Fruit fly (Drosophila melanogaster) whole organism, embryonic: Measurements from ENCODE around the gene CG17666.

ENCODE experiments used
- CG9797 ChIP-seq: fragments of 200-800 bp; sonication (Bioruptor generic); optimal IDR thresholded peaks from 3 replicates; lab custom pipeline; 2018; ENCODE audit warnings: missing biosample characterization, mild to moderate bottlenecking, missing genetic modification characterization
- Dad ChIP-seq: fragments of 200-800 bp; sonication (Bioruptor generic); optimal IDR thresholded peaks from 3 replicates; lab custom pipeline; 2016; ENCODE audit warnings: missing biosample characterization, missing genetic modification characterization
- Ets97D ChIP-seq: fragments of 200-800 bp; sonication (Bioruptor generic); optimal IDR thresholded peaks from 3 replicates; lab custom pipeline; 2016; ENCODE audit warnings: missing biosample characterization, missing genetic modification characterization
- Hmx ChIP-seq: fragments of 200-800 bp; sonication (Bioruptor generic); optimal IDR thresholded peaks from 2 replicates; lab custom pipeline; 2016; ENCODE audit warnings: missing biosample characterization, missing genetic modification characterization
- bcd ChIP-seq: fragments of 200-800 bp; sonication (Bioruptor generic); optimal IDR thresholded peaks from 2 replicates; lab custom pipeline; 2017; ENCODE audit warnings: missing biosample characterization, mild to moderate bottlenecking, missing genetic modification characterization
- danr ChIP-seq: fragments of 200-800 bp; sonication (Bioruptor generic); IDR thresholded peaks from 2 replicates; pipeline ENCODE4 v1.3.6; 2022; ENCODE audit warnings: missing biosample characterization, missing genetic modification characterization
- lilli ChIP-seq: fragments of 200-800 bp; sonication (Bioruptor generic); optimal IDR thresholded peaks from 3 replicates; lab custom pipeline; 2016; ENCODE audit warnings: missing biosample characterization, missing genetic modification characterization
- pita ChIP-seq: fragments of 200-800 bp; sonication (Bioruptor generic); optimal IDR thresholded peaks from 2 replicates; lab custom pipeline; 2017; ENCODE audit warnings: missing biosample characterization, mild to moderate bottlenecking, missing genetic modification characterization

dm6 chr3L:12815756-12816155 lies 34.6 kb downstream of the CG17666 start:
- TF ChIP-seq bcd (GFP tag; lab: Kevin White, UChicago) (no peak), lilli (GFP tag; lab: Kevin White, UChicago) (no peak), CG9797 (GFP tag; lab: Kevin White, UChicago) (no peak), Ets97D (GFP tag; lab: Kevin White, UChicago) (no peak), pita (GFP tag; lab: Kevin White, UChicago) (no peak), danr (no peak), Hmx (GFP tag; lab: Kevin White, UChicago) (no peak), Dad (GFP tag; lab: Kevin White, UChicago) (no peak)
